Fruit fly (Drosophila melanogaster) whole organism, embryonic: ENCODE data around the gene CG31538.

Source experiments
- Ada2b ChIP-seq: fragments of 200-800 bp; sonication (Bioruptor generic); IDR thresholded peaks from 2 replicates; pipeline ENCODE4 v1.3.6; 2022; ENCODE audit warnings: missing biosample characterization, missing genetic modification characterization
- Aef1 ChIP-seq: fragments of 200-800 bp; sonication (Bioruptor generic); IDR thresholded peaks from 3 replicates; pipeline ENCODE4 v1.3.6; 2022; ENCODE audit warnings: missing biosample characterization, missing genetic modification characterization
- Atf3 ChIP-seq: fragments of 200-800 bp; sonication (Bioruptor generic); optimal IDR thresholded peaks from 3 replicates; lab custom pipeline; 2016; ENCODE audit warnings: missing biosample characterization, missing genetic modification characterization
- Bdp1 ChIP-seq: fragments of 200-800 bp; sonication (Bioruptor generic); optimal IDR thresholded peaks from 3 replicates; lab custom pipeline; 2016; ENCODE audit warnings: missing biosample characterization, missing genetic modification characterization
- CG10209 ChIP-seq: fragments of 200-800 bp; sonication (Bioruptor generic); optimal IDR thresholded peaks from 3 replicates; lab custom pipeline; 2017; ENCODE audit warnings: missing biosample characterization, mild to moderate bottlenecking, missing genetic modification characterization, missing genetic modification reagents
- CG14441 ChIP-seq: fragments of 200-800 bp; sonication (Bioruptor generic); IDR thresholded peaks from 2 replicates; pipeline ENCODE4 v1.3.6; 2022; ENCODE audit warnings: missing biosample characterization, missing genetic modification characterization
- CG14667 ChIP-seq: fragments of 200-800 bp; sonication (Bioruptor generic); IDR thresholded peaks from 2 replicates; pipeline ENCODE4 v1.3.6; 2022; ENCODE audit warnings: missing biosample characterization, missing genetic modification characterization
- CG1529 ChIP-seq: fragments of 200-800 bp; sonication (Bioruptor generic); optimal IDR thresholded peaks from 3 replicates; lab custom pipeline; 2018; ENCODE audit warnings: missing biosample characterization, missing genetic modification characterization
- CG17186 ChIP-seq: fragments of 200-800 bp; sonication (Bioruptor generic); optimal IDR thresholded peaks from 3 replicates; lab custom pipeline; 2017; ENCODE audit warnings: missing biosample characterization, missing genetic modification reagents, missing genetic modification characterization
- CG17912 ChIP-seq: fragments of 200-800 bp; sonication (Bioruptor generic); optimal IDR thresholded peaks from 2 replicates; lab custom pipeline; 2018; ENCODE audit warnings: missing biosample characterization, mild to moderate bottlenecking, missing genetic modification characterization
- CG34422 ChIP-seq: fragments of 200-800 bp; sonication (Bioruptor generic); IDR thresholded peaks from 3 replicates; pipeline ENCODE4 v1.3.6; 2022; ENCODE audit warnings: missing biosample characterization, missing genetic modification characterization
- CG4328 ChIP-seq: fragments of 200-800 bp; sonication (Bioruptor generic); optimal IDR thresholded peaks from 3 replicates; lab custom pipeline; 2017; ENCODE audit warnings: missing biosample characterization, missing genetic modification reagents, missing genetic modification characterization
- CG4707 ChIP-seq: fragments of 200-800 bp; sonication (Bioruptor generic); optimal IDR thresholded peaks from 2 replicates; lab custom pipeline; 2018; ENCODE audit warnings: missing biosample characterization, mild to moderate bottlenecking, missing genetic modification characterization, moderate library complexity
- CG6791 ChIP-seq: fragments of 200-800 bp; sonication (Bioruptor generic); IDR thresholded peaks from 3 replicates; pipeline ENCODE4 v1.3.6; 2022; ENCODE audit warnings: missing biosample characterization, missing genetic modification characterization; ENCODE audit not compliant: partially characterized antibody
- CG7556 ChIP-seq: fragments of 200-800 bp; sonication (Bioruptor generic); optimal IDR thresholded peaks from 2 replicates; lab custom pipeline; 2017; ENCODE audit warnings: missing biosample characterization, mild to moderate bottlenecking, missing genetic modification characterization
- CG7928 ChIP-seq: fragments of 200-800 bp; sonication (Bioruptor generic); optimal IDR thresholded peaks from 2 replicates; lab custom pipeline; 2017; ENCODE audit warnings: missing biosample characterization, mild to moderate bottlenecking, missing genetic modification characterization
- CTCF ChIP-seq: fragments of 200-800 bp; sonication (Bioruptor generic); optimal IDR thresholded peaks from 2 replicates; lab custom pipeline; 2017; ENCODE audit warnings: missing biosample characterization, mild to moderate bottlenecking, missing genetic modification characterization, moderate library complexity
- D19B ChIP-seq: fragments of 200-800 bp; sonication (Bioruptor generic); optimal IDR thresholded peaks from 2 replicates; lab custom pipeline; 2017; ENCODE audit warnings: missing biosample characterization, mild to moderate bottlenecking, missing genetic modification characterization
- E2f1 ChIP-seq: fragments of 200-800 bp; sonication (Bioruptor generic); IDR thresholded peaks from 2 replicates; pipeline ENCODE4 v1.3.6; 2022; ENCODE audit warnings: missing biosample characterization, missing genetic modification characterization
- E2f2 ChIP-seq: fragments of 200-800 bp; sonication (Bioruptor generic); IDR thresholded peaks from 2 replicates; pipeline ENCODE4 v1.3.6; 2022; ENCODE audit warnings: missing biosample characterization, missing genetic modification characterization
- Ets65A ChIP-seq: fragments of 200-800 bp; sonication (Bioruptor generic); peaks from one replicate; lab custom pipeline; 2016; ENCODE audit warnings: missing biosample characterization, missing genetic modification characterization
- Fer3 ChIP-seq: fragments of 200-800 bp; sonication (Bioruptor generic); optimal IDR thresholded peaks from 2 replicates; lab custom pipeline; 2018; ENCODE audit warnings: missing biosample characterization, mild to moderate bottlenecking, missing genetic modification characterization, moderate library complexity
- Hr3 ChIP-seq: fragments of 200-800 bp; sonication (Bioruptor generic); optimal IDR thresholded peaks from 3 replicates; lab custom pipeline; 2016; ENCODE audit warnings: missing biosample characterization, missing genetic modification characterization
- Kr ChIP-seq: fragments of 200-800 bp; sonication (Bioruptor generic); optimal IDR thresholded peaks from 2 replicates; lab custom pipeline; 2017; ENCODE audit warnings: missing biosample characterization, mild to moderate bottlenecking, missing genetic modification characterization
- Lhr ChIP-seq: fragments of 200-800 bp; sonication (Bioruptor generic); optimal IDR thresholded peaks from 3 replicates; lab custom pipeline; 2017; ENCODE audit warnings: mild to moderate bottlenecking, missing biosample characterization, missing genetic modification reagents, missing genetic modification characterization
- Med ChIP-seq: fragments of 200-800 bp; sonication (Bioruptor generic); peaks from one replicate; lab custom pipeline; 2016; ENCODE audit warnings: missing biosample characterization, missing genetic modification characterization, mild to moderate bottlenecking, inconsistent platforms, moderate library complexity
- NFAT ChIP-seq: fragments of 200-800 bp; sonication (Bioruptor generic); IDR thresholded peaks from 2 replicates; pipeline ENCODE4 v1.3.6; 2022; ENCODE audit warnings: missing biosample characterization, missing genetic modification characterization
- Neu2 ChIP-seq: fragments of 200-800 bp; sonication (Bioruptor generic); optimal IDR thresholded peaks from 3 replicates; lab custom pipeline; 2016; ENCODE audit warnings: missing biosample characterization, missing genetic modification characterization, borderline replicate concordance
- Sry-β ChIP-seq: fragments of 200-800 bp; sonication (Bioruptor generic); optimal IDR thresholded peaks from 2 replicates; lab custom pipeline; 2018; ENCODE audit warnings: missing biosample characterization, mild to moderate bottlenecking, missing genetic modification characterization, moderate library complexity
- bbx ChIP-seq: fragments of 200-800 bp; sonication (Bioruptor generic); IDR thresholded peaks from 2 replicates; pipeline ENCODE4 v1.3.6; 2022; ENCODE audit warnings: missing biosample characterization, missing genetic modification characterization; ENCODE audit not compliant: partially characterized antibody
- ci ChIP-seq: fragments of 200-800 bp; sonication (Bioruptor generic); IDR thresholded peaks from 3 replicates; pipeline ENCODE4 v1.3.6; 2022; ENCODE audit warnings: missing biosample characterization, missing genetic modification characterization
- crol ChIP-seq: fragments of 200-800 bp; sonication (Bioruptor generic); IDR thresholded peaks from 2 replicates; pipeline ENCODE4 v1.3.6; 2022; ENCODE audit warnings: missing biosample characterization, missing genetic modification characterization
- cwo ChIP-seq: fragments of 200-800 bp; sonication (Bioruptor generic); optimal IDR thresholded peaks from 3 replicates; lab custom pipeline; 2017; ENCODE audit warnings: missing biosample characterization, missing genetic modification characterization, mild to moderate bottlenecking, moderate library complexity, missing genetic modification reagents
- disco-r ChIP-seq: fragments of 200-800 bp; sonication (Bioruptor generic); optimal IDR thresholded peaks from 2 replicates; lab custom pipeline; 2016; ENCODE audit warnings: missing biosample characterization, missing genetic modification characterization
- dpn ChIP-seq, 2 experiments: fragments of 200-800 bp; sonication (Bioruptor generic); optimal IDR thresholded peaks; 3 replicates each; lab custom pipeline; 2016; ENCODE audit warnings: missing biosample characterization in 2 of 2, missing genetic modification characterization in 2 of 2
- emc ChIP-seq: fragments of 200-800 bp; sonication (Bioruptor generic); optimal IDR thresholded peaks from 2 replicates; lab custom pipeline; 2016; ENCODE audit warnings: missing biosample characterization, missing genetic modification characterization
- ken ChIP-seq: fragments of 200-800 bp; sonication (Bioruptor generic); IDR thresholded peaks from 3 replicates; pipeline ENCODE4 v1.3.6; 2022; ENCODE audit warnings: missing biosample characterization, missing genetic modification characterization
- lmd ChIP-seq: fragments of 200-800 bp; sonication (Bioruptor generic); IDR thresholded peaks from 2 replicates; pipeline ENCODE4 v1.3.6; 2022; ENCODE audit warnings: missing biosample characterization, missing genetic modification characterization
- luna ChIP-seq: fragments of 200-800 bp; sonication (Bioruptor generic); optimal IDR thresholded peaks from 2 replicates; lab custom pipeline; 2016; ENCODE audit warnings: missing biosample characterization, missing genetic modification characterization
- mld ChIP-seq: fragments of 200-800 bp; sonication (Bioruptor generic); IDR thresholded peaks from 3 replicates; pipeline ENCODE4 v1.3.6; 2022; ENCODE audit warnings: missing biosample characterization, missing genetic modification characterization; ENCODE audit not compliant: partially characterized antibody
- org-1 ChIP-seq: fragments of 200-800 bp; sonication (Bioruptor generic); optimal IDR thresholded peaks from 2 replicates; lab custom pipeline; 2017; ENCODE audit warnings: missing biosample characterization, missing genetic modification characterization
- pan ChIP-seq, 4 experiments: fragments of >200 bp in 3 of 4; fragments of 200-800 bp in 1 of 4; sonication (Bioruptor generic) in 1 of 4; optimal IDR thresholded peaks in 3 of 4; IDR thresholded peaks in 1 of 4; 2 replicates each; pipeline versions ENCODE4 v1.3.6 to Lab custom; 2017 to 2022; ENCODE audit warnings: missing biosample characterization in 2 of 4, missing genetic modification characterization in 2 of 4, mixed read lengths in 1 of 4
- pzg ChIP-seq: fragments of 200-800 bp; sonication (Bioruptor generic); optimal IDR thresholded peaks from 3 replicates; lab custom pipeline; 2018; ENCODE audit warnings: missing biosample characterization, mild to moderate bottlenecking, missing genetic modification characterization, moderate library complexity
- sens ChIP-seq: fragments of 200-800 bp; sonication (Bioruptor generic); peaks from one replicate; lab custom pipeline; 2016; ENCODE audit warnings: missing biosample characterization, missing genetic modification characterization
- unc-4 ChIP-seq: fragments of 200-800 bp; sonication (Bioruptor generic); IDR thresholded peaks from 2 replicates; pipeline ENCODE4 v1.3.6; 2022; ENCODE audit warnings: missing biosample characterization, missing genetic modification characterization; ENCODE audit not compliant: partially characterized antibody
- vfl ChIP-seq: fragments of 200-800 bp; sonication (Bioruptor generic); optimal IDR thresholded peaks from 2 replicates; lab custom pipeline; 2016; ENCODE audit warnings: missing biosample characterization, missing genetic modification characterization
- vvl ChIP-seq: fragments of 200-800 bp; sonication (Bioruptor generic); IDR thresholded peaks from 2 replicates; pipeline ENCODE4 v1.3.6; 2022; ENCODE audit warnings: missing biosample characterization, missing genetic modification characterization
- zfh1 ChIP-seq: fragments of 200-800 bp; sonication (Bioruptor generic); IDR thresholded peaks from 3 replicates; pipeline ENCODE4 v1.3.6; 2022; ENCODE audit warnings: missing biosample characterization, missing genetic modification characterization

CG31538 gene

dm6 chr3R:5298599-5299307 is 21.1 kb upstream of the CG31538 start (continued):
- no peak for TF ChIP-seq org-1 (GFP tag; lab: Kevin White, UChicago)
- peak; percentile 63; the same call in 2 of the 3 replicates for TF ChIP-seq ci (GFP tag; lab: Robert Waterston, UW)
- TF ChIP-seq NFAT (GFP tag; lab: Robert Waterston, UW): peak; percentile 84

- TF ChIP-seq vvl (GFP tag; lab: Robert Waterston, UW): 0 out of 2 replicates have a peak, but pooled peaks have one; percentile 7
- no peak for TF ChIP-seq dpn (GFP tag; optimal IDR thresholded peaks at IDR 0.05; lab: Kevin White, UChicago)
- TF ChIP-seq Ets65A (GFP tag; lab: Kevin White, UChicago): peak; percentile 80
- peak; percentile 14 for TF ChIP-seq Sry-β (GFP tag; lab: Kevin White, UChicago)
- no peak for TF ChIP-seq CG4707 (GFP tag; lab: Kevin White, UChicago)
- TF ChIP-seq cwo (GFP tag; lab: Kevin White, UChicago): no peak
- TF ChIP-seq Hr3 (GFP tag; lab: Kevin White, UChicago): no peak
- no peak for TF ChIP-seq Kr (GFP tag; lab: Kevin White, UChicago)
- TF ChIP-seq zfh1 (GFP tag; lab: Robert Waterston, UW): no peak
- TF ChIP-seq CG17912 (GFP tag; lab: Kevin White, UChicago): no peak
- TF ChIP-seq unc-4 (GFP tag; lab: Robert Waterston, UW): 0 out of 2 replicates have a peak, but pooled peaks have one; percentile 15
- no peak for TF ChIP-seq disco-r
- TF ChIP-seq sens: peak; percentile 86
- no peak for TF ChIP-seq Atf3 (GFP tag; lab: Kevin White, UChicago)
- TF ChIP-seq ken (GFP tag; lab: Robert Waterston, UW): no peak
- TF ChIP-seq CG14667 (GFP tag; lab: Robert Waterston, UW): no peak
- TF ChIP-seq luna: no peak
- TF ChIP-seq CG1529: no peak
- no peak for TF ChIP-seq mld (GFP tag; lab: Robert Waterston, UW)
- peak; percentile 84 for TF ChIP-seq E2f2 (GFP tag; lab: Robert Waterston, UW)
- TF ChIP-seq vfl: no peak
- peak; percentile 53 for TF ChIP-seq Med (GFP tag; lab: Kevin White, UChicago)
- no peak; the same call in 1 of the 2 replicates for TF ChIP-seq bbx (GFP tag; lab: Robert Waterston, UW)
- TF ChIP-seq Neu2 (GFP tag; lab: Kevin White, UChicago): no peak
- TF ChIP-seq CG17186: peak; percentile 44
- TF ChIP-seq lmd: no peak; the same call in 1 of the 2 replicates
- TF ChIP-seq Lhr (GFP tag; lab: Kevin White, UChicago): peak; percentile 44
- TF ChIP-seq CG14441 (GFP tag; lab: Robert Waterston, UW): no peak
- TF ChIP-seq Aef1: no peak
- no peak for TF ChIP-seq CG10209 (GFP tag; lab: Kevin White, UChicago)
- TF ChIP-seq CG7928: no peak
- TF ChIP-seq Bdp1 (GFP tag; lab: Kevin White, UChicago): no peak
- no peak for TF ChIP-seq Ada2b (GFP tag; lab: Robert Waterston, UW)
- TF ChIP-seq CTCF (GFP tag; lab: Kevin White, UChicago): peak; percentile 81
- no peak for TF ChIP-seq D19B (GFP tag; lab: Kevin White, UChicago)
- no peak for TF ChIP-seq pan (optimal IDR thresholded peaks at IDR 0.05; lab: Kevin White, UChicago)
- no peak for TF ChIP-seq pan (GFP tag; optimal IDR thresholded peaks at IDR 0.05 in 1 of 2, IDR thresholded peaks at IDR 0.05 in 1 of 2)
- no peak for TF ChIP-seq CG7556
- TF ChIP-seq Fer3 (tag; lab: Kevin White, UChicago): no peak
- TF ChIP-seq E2f1 (GFP tag; lab: Robert Waterston, UW): peak; percentile 20; the same call in 1 of the 2 replicates
- TF ChIP-seq CG4328: no peak
- peak; percentile 74 for TF ChIP-seq pzg
- no peak for TF ChIP-seq crol (GFP tag; lab: Robert Waterston, UW)
- TF ChIP-seq CG34422 (GFP tag; lab: Robert Waterston, UW): peak; percentile 7; the same call in 1 of the 3 replicates
- TF ChIP-seq CG6791 (GFP tag; lab: Robert Waterston, UW): no peak
- no peak for TF ChIP-seq emc (GFP tag; lab: Kevin White, UChicago)
These were observed 19.7 kb upstream of the CG31538 start for dm6 chr3R:5297315-5297714.
